Worm (Caenorhabditis elegans): Measurements from ENCODE around the gene mfsd-10.

- TF ChIP-seq ama-1 (optimal IDR thresholded peaks at IDR 0.05) (no peak), zip-5 (tag; optimal IDR thresholded peaks at IDR 0.05) (no peak), pha-2 (tag; optimal IDR thresholded peaks at IDR 0.05) (no peak), hlh-15 (tag; optimal IDR thresholded peaks at IDR 0.05) (no peak), tbx-2 (tag; optimal IDR thresholded peaks at IDR 0.05) (no peak)
Measured at ce11 chrX:17320572-17320971, 47.9 kb downstream of the mfsd-10 start.

Measured in whole organism, late embryonic.